Worm (Caenorhabditis elegans): ENCODE measurements around the gene col-128.
A peak's percentile ranks its signal among the peaks of the same experiment; 100 is the strongest.

col-128 gene

DNA sequence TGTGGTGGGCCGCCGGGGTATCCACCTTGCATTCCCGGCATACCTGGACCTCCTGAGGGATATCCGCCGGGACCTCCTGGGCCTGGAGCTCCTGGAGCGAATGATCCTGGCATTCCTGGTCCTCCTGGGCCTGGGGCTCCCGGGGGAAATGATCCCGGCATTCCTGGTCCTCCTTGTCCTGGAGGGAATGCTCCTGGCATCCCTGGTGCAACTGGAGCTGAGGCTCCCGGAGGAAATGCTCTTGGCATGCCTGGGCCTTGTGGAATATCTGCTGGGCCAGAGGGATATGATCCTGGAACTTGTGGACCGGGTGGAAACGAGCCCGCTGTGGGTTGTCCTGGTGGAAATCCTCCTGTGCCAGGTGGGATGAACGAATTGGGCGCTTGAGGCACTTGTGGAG lies 13.3 kb upstream of the col-128 start:
- TF ChIP-seq ztf-23 (GFP tag; IDR thresholded peaks at IDR 0.05) (no peak), ref-1 (GFP tag; conservative IDR thresholded peaks at IDR 0.05) (no peak), flt-1 (GFP tag; IDR thresholded peaks at IDR 0.05) (no peak), med-1 (GFP tag; optimal IDR thresholded peaks at IDR 0.05; ENCODE audit: insufficient read depth) (no peak), klf-2 (GFP tag; conservative IDR thresholded peaks at IDR 0.05) (no peak), cog-1 (tag; optimal IDR thresholded peaks at IDR 0.05) (no peak), T22C8.4 (GFP tag; IDR thresholded peaks at IDR 0.05) (no peak), tab-1 (GFP tag; IDR thresholded peaks at IDR 0.05) (no peak), ztf-29 (GFP tag; IDR thresholded peaks at IDR 0.05) (no peak)

DNA sequence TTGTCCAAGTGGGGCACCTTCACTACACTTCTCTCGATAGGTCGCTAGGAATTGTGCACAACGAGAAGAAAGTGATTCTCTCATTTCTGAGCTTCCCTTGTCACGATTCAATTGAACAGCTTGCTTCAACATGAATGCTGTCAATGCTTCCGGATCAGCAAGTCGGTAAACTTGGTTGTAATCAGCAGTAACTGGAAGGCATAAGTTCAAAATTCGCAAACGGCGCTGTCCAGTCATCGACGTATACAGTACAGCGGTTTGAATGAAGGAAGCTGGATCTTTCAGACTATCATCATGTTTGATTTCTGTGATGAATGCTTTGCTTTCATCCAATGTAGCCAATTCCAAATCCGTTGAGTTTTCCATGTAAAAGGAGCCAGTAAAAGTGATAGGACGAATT lies 11.3 kb upstream of the col-128 start:
- no peak for TF ChIP-seq med-1 (GFP tag; optimal IDR thresholded peaks at IDR 0.05; ENCODE audit: insufficient read depth)
- TF ChIP-seq T22C8.4 (GFP tag; IDR thresholded peaks at IDR 0.05) = no peak
- no peak for TF ChIP-seq ref-1 (GFP tag; conservative IDR thresholded peaks at IDR 0.05)
- no peak for TF ChIP-seq klf-2 (GFP tag; conservative IDR thresholded peaks at IDR 0.05)
- TF ChIP-seq cog-1 (tag; optimal IDR thresholded peaks at IDR 0.05) = no peak
- no peak for TF ChIP-seq tab-1 (GFP tag; IDR thresholded peaks at IDR 0.05)
- no peak for TF ChIP-seq flt-1 (GFP tag; IDR thresholded peaks at IDR 0.05)
- no peak for TF ChIP-seq ztf-29 (GFP tag; IDR thresholded peaks at IDR 0.05)
- TF ChIP-seq ztf-23 (GFP tag; IDR thresholded peaks at IDR 0.05) = no peak

DNA sequence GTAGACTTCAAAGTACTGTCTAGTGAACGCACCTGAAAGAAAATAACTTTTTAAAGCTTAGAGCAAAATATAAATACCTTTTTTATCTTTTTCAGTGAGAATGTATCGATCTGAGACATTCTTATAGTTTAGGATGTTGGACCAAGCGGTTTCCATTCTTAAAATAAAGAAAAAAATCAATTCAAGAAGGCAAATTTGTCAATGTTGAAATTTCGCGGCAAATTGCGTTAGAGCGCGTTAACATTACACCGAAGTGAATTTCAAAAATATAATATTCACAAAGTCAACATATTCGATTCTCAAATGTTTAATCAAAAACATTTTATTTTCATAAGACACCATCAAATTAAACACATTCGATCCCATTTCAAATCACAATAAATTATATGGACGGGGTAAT lies 9.9 kb upstream of the col-128 start, which contains the start of gene F12F6.7:
F12F6.7 (minus strand) TSS at position 157 of the 400 bp plus-strand sequence.
- TF ChIP-seq ztf-29 (GFP tag; IDR thresholded peaks at IDR 0.05) (no peak), ref-1 (GFP tag; conservative IDR thresholded peaks at IDR 0.05) (no peak), T22C8.4 (GFP tag; IDR thresholded peaks at IDR 0.05) (no peak), cog-1 (tag; optimal IDR thresholded peaks at IDR 0.05) (no peak), ztf-23 (GFP tag; IDR thresholded peaks at IDR 0.05) (no peak), tab-1 (GFP tag; IDR thresholded peaks at IDR 0.05) (no peak), klf-2 (GFP tag; conservative IDR thresholded peaks at IDR 0.05) (no peak), flt-1 (GFP tag; IDR thresholded peaks at IDR 0.05) (no peak), med-1 (GFP tag; optimal IDR thresholded peaks at IDR 0.05; ENCODE audit: insufficient read depth) (no peak)

DNA sequence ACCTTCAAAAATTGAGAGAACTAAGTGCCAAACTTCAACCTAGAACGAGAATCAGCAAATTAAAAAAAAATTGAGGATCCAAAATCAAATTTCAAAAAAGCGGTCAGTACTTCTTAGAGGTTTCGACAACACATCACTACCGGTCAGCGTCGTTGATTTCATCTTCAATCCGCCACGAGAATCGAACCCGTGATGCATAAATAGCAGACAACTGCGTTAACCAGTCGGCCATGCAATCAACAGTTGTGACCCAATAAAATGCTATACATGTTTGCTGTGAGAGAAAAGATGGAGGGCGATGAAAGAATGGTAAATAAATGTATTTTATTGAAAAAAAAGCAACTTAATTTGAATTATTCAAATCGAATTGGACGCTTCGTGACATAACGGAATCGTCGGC lies 2.1 kb downstream of the col-128 start:
- peak; percentile 95 for TF ChIP-seq tab-1 (GFP tag; IDR thresholded peaks at IDR 0.05)
- TF ChIP-seq ztf-29 (GFP tag; IDR thresholded peaks at IDR 0.05) = peak; percentile 81
- TF ChIP-seq ztf-23 (GFP tag; IDR thresholded peaks at IDR 0.05) = peak; percentile 92
- TF ChIP-seq med-1 (GFP tag; optimal IDR thresholded peaks at IDR 0.05; ENCODE audit: insufficient read depth) = peak; percentile 70
- TF ChIP-seq flt-1 (GFP tag; IDR thresholded peaks at IDR 0.05) = peak; percentile 95
- 0 out of 2 replicates have a peak, but pooled peaks have one; percentile 47 for TF ChIP-seq klf-2 (GFP tag; conservative IDR thresholded peaks at IDR 0.05)
- TF ChIP-seq T22C8.4 (GFP tag; IDR thresholded peaks at IDR 0.05) = peak; percentile 81
- peak; percentile 81 for TF ChIP-seq ref-1 (GFP tag; conservative IDR thresholded peaks at IDR 0.05)
- peak; percentile 88 for TF ChIP-seq cog-1 (tag; optimal IDR thresholded peaks at IDR 0.05)

DNA sequence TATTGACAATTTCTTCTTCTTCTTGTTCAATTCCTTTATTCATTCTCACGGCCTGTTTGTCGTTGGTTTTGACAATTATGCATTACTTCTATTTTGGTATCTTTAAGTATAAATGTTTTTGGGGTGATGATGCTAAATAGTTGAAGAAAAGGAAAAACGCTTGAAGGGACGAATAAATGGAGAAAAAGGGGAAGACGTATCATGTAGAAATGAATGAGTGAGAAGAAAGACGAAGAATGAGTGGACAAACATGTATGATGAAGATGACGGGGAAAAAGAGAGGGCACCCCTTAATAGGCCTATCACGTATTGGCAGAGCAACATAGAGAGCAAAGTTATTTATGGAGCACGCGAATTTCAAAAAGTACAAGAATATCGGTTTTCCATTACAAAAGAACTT lies 3.1 kb downstream of the col-128 start, which contains the start of gene M04B2.7:
M04B2.7 (minus strand) TSS at position 101 of the 400 bp plus-strand sequence.
- TF ChIP-seq klf-2 (GFP tag; conservative IDR thresholded peaks at IDR 0.05) (no peak), ztf-23 (GFP tag; IDR thresholded peaks at IDR 0.05) (no peak), ref-1 (GFP tag; conservative IDR thresholded peaks at IDR 0.05) (no peak), cog-1 (tag; optimal IDR thresholded peaks at IDR 0.05) (no peak), T22C8.4 (GFP tag; IDR thresholded peaks at IDR 0.05) (no peak), ztf-29 (GFP tag; IDR thresholded peaks at IDR 0.05) (no peak), tab-1 (GFP tag; IDR thresholded peaks at IDR 0.05) (no peak), flt-1 (GFP tag; IDR thresholded peaks at IDR 0.05) (no peak), med-1 (GFP tag; optimal IDR thresholded peaks at IDR 0.05; ENCODE audit: insufficient read depth) (no peak)

DNA sequence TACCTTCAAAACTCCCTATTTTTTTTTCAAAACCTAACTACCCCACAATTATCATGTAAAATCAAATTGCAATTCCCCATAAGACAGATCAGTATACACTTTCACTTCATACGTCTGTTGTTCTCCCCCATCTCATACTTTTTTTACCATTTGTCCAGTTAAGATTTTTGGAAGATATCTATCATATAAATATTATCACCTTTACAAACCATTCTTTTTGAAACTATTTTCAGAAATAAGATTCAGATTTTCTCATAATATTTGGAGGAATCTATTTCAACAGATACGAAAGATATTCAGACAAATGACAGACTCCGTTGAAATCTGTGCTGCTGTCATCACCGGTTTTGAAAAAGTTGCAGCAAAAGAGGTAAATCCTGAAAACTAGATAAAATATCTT lies 24.0 kb downstream of the col-128 start, which contains the start of gene M04B2.2:
M04B2.2 (plus strand) TSS at position 301 of the 400 bp plus-strand sequence.
- TF ChIP-seq T22C8.4 (GFP tag; IDR thresholded peaks at IDR 0.05) (no peak), tab-1 (GFP tag; IDR thresholded peaks at IDR 0.05) (no peak), ztf-29 (GFP tag; IDR thresholded peaks at IDR 0.05) (no peak), med-1 (GFP tag; optimal IDR thresholded peaks at IDR 0.05; ENCODE audit: insufficient read depth) (no peak), ref-1 (GFP tag; conservative IDR thresholded peaks at IDR 0.05) (no peak), flt-1 (GFP tag; IDR thresholded peaks at IDR 0.05) (no peak), klf-2 (GFP tag; conservative IDR thresholded peaks at IDR 0.05) (no peak), cog-1 (tag; optimal IDR thresholded peaks at IDR 0.05) (no peak), ztf-23 (GFP tag; IDR thresholded peaks at IDR 0.05) (no peak)

DNA sequence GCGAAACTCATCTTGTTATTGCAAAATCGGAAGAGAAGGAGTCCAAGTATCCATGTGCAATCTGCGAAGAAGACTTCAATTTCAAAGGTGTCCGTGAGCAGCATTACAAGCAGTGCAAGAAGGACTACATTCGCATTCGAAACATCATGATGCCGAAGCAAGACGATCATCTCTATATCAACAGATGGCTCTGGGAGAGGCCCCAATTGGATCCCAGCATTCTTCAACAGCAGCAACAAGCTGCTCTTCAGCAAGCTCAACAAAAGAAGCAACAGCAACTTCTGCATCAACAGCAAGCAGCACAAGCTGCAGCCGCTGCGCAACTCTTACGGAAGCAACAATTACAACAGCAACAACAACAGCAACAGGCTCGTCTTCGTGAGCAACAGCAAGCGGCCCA lies 25.6 kb downstream of the col-128 start:
- no peak for TF ChIP-seq ref-1 (GFP tag; conservative IDR thresholded peaks at IDR 0.05)
- TF ChIP-seq flt-1 (GFP tag; IDR thresholded peaks at IDR 0.05) = no peak
- no peak for TF ChIP-seq ztf-23 (GFP tag; IDR thresholded peaks at IDR 0.05)
- no peak for TF ChIP-seq klf-2 (GFP tag; conservative IDR thresholded peaks at IDR 0.05)
- TF ChIP-seq ztf-29 (GFP tag; IDR thresholded peaks at IDR 0.05) = no peak
- TF ChIP-seq cog-1 (tag; optimal IDR thresholded peaks at IDR 0.05) = no peak

DNA sequence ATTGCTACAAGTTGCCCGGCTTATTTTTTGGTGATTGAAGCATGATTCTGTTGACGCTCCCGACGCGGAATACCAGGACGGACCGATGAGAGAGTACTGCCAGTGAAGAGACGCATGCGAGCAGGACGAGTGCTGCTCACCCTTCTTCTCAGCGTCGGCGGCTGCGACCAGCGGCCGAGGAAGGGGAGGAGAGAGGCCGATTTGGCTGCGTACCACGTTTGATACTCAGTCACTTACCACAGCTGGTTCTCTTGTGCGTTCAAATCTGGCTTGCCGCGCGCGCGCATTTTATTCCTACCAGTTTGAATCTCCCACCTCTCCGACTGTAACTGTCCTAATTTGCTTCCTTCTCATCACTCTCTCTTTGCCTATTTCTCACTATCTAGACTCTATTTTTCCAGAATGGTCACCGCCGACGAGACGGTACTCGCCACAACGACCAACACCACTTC lies 27.5 kb downstream of the col-128 start, which contains the start of gene mep-1:
mep-1 (plus strand) TSS at position 402 of the 452 bp plus-strand sequence.
- peak; percentile 11; the same call in 1 of the 2 replicates for TF ChIP-seq ztf-29 (GFP tag; IDR thresholded peaks at IDR 0.05)
- TF ChIP-seq med-1 (GFP tag; optimal IDR thresholded peaks at IDR 0.05; ENCODE audit: insufficient read depth) = no peak
- peak; percentile 64; the same call in 1 of the 2 replicates for TF ChIP-seq flt-1 (GFP tag; IDR thresholded peaks at IDR 0.05)
- 0 out of 2 replicates have a peak, but pooled peaks have one; percentile 32 for TF ChIP-seq klf-2 (GFP tag; conservative IDR thresholded peaks at IDR 0.05)
- TF ChIP-seq cog-1 (tag; optimal IDR thresholded peaks at IDR 0.05) = peak; percentile 31
- TF ChIP-seq ztf-23 (GFP tag; IDR thresholded peaks at IDR 0.05) = no peak

DNA sequence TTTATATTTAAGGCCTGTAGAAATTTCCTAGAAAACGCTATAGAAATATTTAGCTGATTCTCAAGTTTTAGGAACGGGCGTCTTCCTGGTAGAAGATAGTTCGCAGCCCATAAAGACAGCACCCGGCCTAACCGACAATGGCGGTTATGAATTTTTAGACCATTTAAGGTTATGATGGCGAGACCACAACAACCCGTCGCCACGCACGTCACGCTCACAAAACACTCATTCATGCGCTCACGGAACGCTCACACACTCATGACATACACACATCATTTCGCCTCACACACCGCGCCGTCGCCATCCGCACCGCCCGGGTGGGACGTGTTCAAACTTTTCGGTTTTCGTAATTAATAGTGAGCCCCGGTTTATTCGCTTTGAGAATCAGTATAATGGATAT lies 28.1 kb downstream of the col-128 start:
- TF ChIP-seq klf-2 (GFP tag; conservative IDR thresholded peaks at IDR 0.05) (no peak), med-1 (GFP tag; optimal IDR thresholded peaks at IDR 0.05; ENCODE audit: insufficient read depth) (no peak), ztf-29 (GFP tag; IDR thresholded peaks at IDR 0.05) (no peak), ztf-23 (GFP tag; IDR thresholded peaks at IDR 0.05) (no peak), cog-1 (tag; optimal IDR thresholded peaks at IDR 0.05) (no peak), tab-1 (GFP tag; IDR thresholded peaks at IDR 0.05) (no peak), T22C8.4 (GFP tag; IDR thresholded peaks at IDR 0.05) (no peak), flt-1 (GFP tag; IDR thresholded peaks at IDR 0.05) (no peak), ref-1 (GFP tag; conservative IDR thresholded peaks at IDR 0.05) (no peak)

Data from whole organism, midembryonic.